Fruit fly (Drosophila melanogaster): Measurements from ENCODE around the gene spen.

spen gene

dm6 chr2L:249048-249825, 90.4 kb downstream of the spen start (continued):
- TF ChIP-seq CG42726 (GFP tag; IDR thresholded peaks at IDR 0.05; ENCODE audit: partially characterized antibody) (no peak), CG1233 (GFP tag; optimal IDR thresholded peaks at IDR 0.05) (no peak), CG12744 (GFP tag; optimal IDR thresholded peaks at IDR 0.05) (no peak), CG14710 (tag; optimal IDR thresholded peaks at IDR 0.05) (no peak), knrl (GFP tag; IDR thresholded peaks at IDR 0.05; ENCODE audit: partially characterized antibody) (no peak), bbx (GFP tag; IDR thresholded peaks at IDR 0.05; ENCODE audit: partially characterized antibody) (peak; percentile 10; the same call in 1 of the 2 replicates), B-H2 (GFP tag; optimal IDR thresholded peaks at IDR 0.05) (no peak), CG14050 (GFP tag; IDR thresholded peaks at IDR 0.05) (no peak), Dp (GFP tag; optimal IDR thresholded peaks at IDR 0.05) (no peak), CG11695 (GFP tag; IDR thresholded peaks at IDR 0.05) (no peak), CG9797 (GFP tag; optimal IDR thresholded peaks at IDR 0.05) (no peak), CG31388 (GFP tag; optimal IDR thresholded peaks at IDR 0.05) (no peak), CG33557 (GFP tag; optimal IDR thresholded peaks at IDR 0.05) (no peak), chif (GFP tag; optimal IDR thresholded peaks at IDR 0.05) (no peak), CG10654 (GFP tag; optimal IDR thresholded peaks at IDR 0.05) (no peak), Rfx (GFP tag; IDR thresholded peaks at IDR 0.05) (no peak), pita (GFP tag; optimal IDR thresholded peaks at IDR 0.05) (no peak), Meics (GFP tag; optimal IDR thresholded peaks at IDR 0.05) (no peak), CG32772 (GFP tag; IDR thresholded peaks at IDR 0.05) (no peak), CG4424 (GFP tag; optimal IDR thresholded peaks at IDR 0.05) (peak; percentile 10), CG14014 (GFP tag; IDR thresholded peaks at IDR 0.05) (no peak; the same call in 1 of the 2 replicates), phol (tag; optimal IDR thresholded peaks at IDR 0.05) (no peak), tup (GFP tag; optimal IDR thresholded peaks at IDR 0.05) (no peak), wek (GFP tag; optimal IDR thresholded peaks at IDR 0.05) (no peak), disco-r (GFP tag; optimal IDR thresholded peaks at IDR 0.05) (no peak), Hr78 (GFP tag; optimal IDR thresholded peaks at IDR 0.05) (no peak), E2f2 (GFP tag; IDR thresholded peaks at IDR 0.05) (no peak), pum (GFP tag; optimal IDR thresholded peaks at IDR 0.05) (no peak), CG17829 (tag; optimal IDR thresholded peaks at IDR 0.05) (no peak), CG10431 (GFP tag; optimal IDR thresholded peaks at IDR 0.05) (no peak), yki (optimal IDR thresholded peaks at IDR 0.05) (peak; percentile 79), psq (GFP tag; optimal IDR thresholded peaks at IDR 0.05) (peak; percentile 47), danr (GFP tag; IDR thresholded peaks at IDR 0.05) (no peak), Xrp1 (GFP tag; IDR thresholded peaks at IDR 0.05) (peak; percentile 32; the same call in 1 of the 2 replicates), lbe (GFP tag; optimal IDR thresholded peaks at IDR 0.05) (no peak), CG34376 (GFP tag; optimal IDR thresholded peaks at IDR 0.05) (peak; percentile 21), CG13775 (GFP tag; optimal IDR thresholded peaks at IDR 0.05) (no peak), jigr1 (GFP tag; IDR thresholded peaks at IDR 0.05) (no peak), CG10267 (tag; optimal IDR thresholded peaks at IDR 0.05) (no peak), abd-A (tag; optimal IDR thresholded peaks at IDR 0.05) (peak; percentile 67), CG9609 (GFP tag; optimal IDR thresholded peaks at IDR 0.05) (no peak), salm (tag; optimal IDR thresholded peaks at IDR 0.05) (no peak), jing (GFP tag; optimal IDR thresholded peaks at IDR 0.05) (no peak), CG6765 (GFP tag; optimal IDR thresholded peaks at IDR 0.05) (no peak), pzg (GFP tag; optimal IDR thresholded peaks at IDR 0.05) (no peak), h (optimal IDR thresholded peaks at IDR 0.05) (no peak), row (GFP tag; IDR thresholded peaks at IDR 0.05) (no peak), gro (GFP tag; optimal IDR thresholded peaks at IDR 0.05) (no peak), stwl (tag; optimal IDR thresholded peaks at IDR 0.05) (no peak), tin (GFP tag; optimal IDR thresholded peaks at IDR 0.05) (no peak)
